Fruit fly (Drosophila melanogaster) whole organism, embryonic: Measurements from ENCODE around the gene CG5381.

ENCODE experiments used
- Atf3 ChIP-seq: fragments of 200-800 bp; sonication (Bioruptor generic); optimal IDR thresholded peaks from 3 replicates; lab custom pipeline; 2016; ENCODE audit warnings: missing biosample characterization, missing genetic modification characterization
- CG10267 ChIP-seq: fragments of 200-800 bp; sonication (Bioruptor generic); optimal IDR thresholded peaks from 2 replicates; lab custom pipeline; 2018; ENCODE audit warnings: missing biosample characterization, mild to moderate bottlenecking, missing genetic modification characterization, moderate library complexity
- CG12104 ChIP-seq: fragments of 200-800 bp; sonication (Bioruptor generic); optimal IDR thresholded peaks from 3 replicates; lab custom pipeline; 2016; ENCODE audit warnings: missing biosample characterization, missing genetic modification characterization
- CG12299 ChIP-seq: fragments of 200-800 bp; sonication (Bioruptor generic); optimal IDR thresholded peaks from 2 replicates; lab custom pipeline; 2018; ENCODE audit warnings: missing biosample characterization, mild to moderate bottlenecking, missing genetic modification characterization
- CG12659 ChIP-seq: fragments of 200-800 bp; sonication (Bioruptor generic); optimal IDR thresholded peaks from 3 replicates; lab custom pipeline; 2017; ENCODE audit warnings: mild to moderate bottlenecking, missing biosample characterization, missing genetic modification reagents, missing genetic modification characterization
- CG13624 ChIP-seq: fragments of 200-800 bp; sonication (Bioruptor generic); optimal IDR thresholded peaks from 2 replicates; lab custom pipeline; 2016; ENCODE audit warnings: missing biosample characterization, missing genetic modification characterization
- CG14014 ChIP-seq: fragments of 200-800 bp; sonication (Bioruptor generic); IDR thresholded peaks from 2 replicates; pipeline ENCODE4 v1.3.6; 2022; ENCODE audit warnings: missing biosample characterization, missing genetic modification characterization
- CG1602 ChIP-seq: fragments of 200-800 bp; sonication (Bioruptor generic); optimal IDR thresholded peaks from 3 replicates; lab custom pipeline; 2016; ENCODE audit warnings: missing biosample characterization, missing genetic modification characterization
- CG2120 ChIP-seq: fragments of 200-800 bp; sonication (Bioruptor generic); optimal IDR thresholded peaks from 3 replicates; lab custom pipeline; 2016; ENCODE audit warnings: missing biosample characterization, missing genetic modification characterization
- CG30431 ChIP-seq: fragments of 200-800 bp; sonication (Bioruptor generic); optimal IDR thresholded peaks from 2 replicates; lab custom pipeline; 2017; ENCODE audit warnings: missing biosample characterization, missing genetic modification characterization
- CG3995 ChIP-seq: fragments of 200-800 bp; sonication (Bioruptor generic); optimal IDR thresholded peaks from 3 replicates; lab custom pipeline; 2016; ENCODE audit warnings: missing biosample characterization, missing genetic modification characterization
- CG4707 ChIP-seq: fragments of 200-800 bp; sonication (Bioruptor generic); optimal IDR thresholded peaks from 2 replicates; lab custom pipeline; 2018; ENCODE audit warnings: missing biosample characterization, mild to moderate bottlenecking, missing genetic modification characterization, moderate library complexity
- CG6175 ChIP-seq: fragments of 200-800 bp; sonication (Bioruptor generic); IDR thresholded peaks from 3 replicates; pipeline ENCODE4 v1.3.6; 2022; ENCODE audit warnings: missing biosample characterization, missing genetic modification characterization
- CG7556 ChIP-seq: fragments of 200-800 bp; sonication (Bioruptor generic); optimal IDR thresholded peaks from 2 replicates; lab custom pipeline; 2017; ENCODE audit warnings: missing biosample characterization, mild to moderate bottlenecking, missing genetic modification characterization
- CG8924 ChIP-seq: fragments of 200-800 bp; optimal IDR thresholded peaks from 3 replicates; lab custom pipeline; 2019; ENCODE audit warnings: missing biosample characterization, mild to moderate bottlenecking, missing genetic modification characterization, moderate library complexity
- CG9215 ChIP-seq: fragments of 200-800 bp; sonication (Bioruptor generic); IDR thresholded peaks from 2 replicates; pipeline ENCODE4 v1.3.6; 2022; ENCODE audit warnings: missing biosample characterization, missing genetic modification characterization
- CG9609 ChIP-seq: fragments of 200-800 bp; sonication (Bioruptor generic); optimal IDR thresholded peaks from 3 replicates; lab custom pipeline; 2016; ENCODE audit warnings: missing biosample characterization, missing genetic modification characterization
- E2f2 ChIP-seq: fragments of 200-800 bp; sonication (Bioruptor generic); IDR thresholded peaks from 2 replicates; pipeline ENCODE4 v1.3.6; 2022; ENCODE audit warnings: missing biosample characterization, missing genetic modification characterization
- ERR ChIP-seq: fragments of 200-800 bp; sonication (Bioruptor generic); optimal IDR thresholded peaks from 2 replicates; lab custom pipeline; 2016; ENCODE audit warnings: missing biosample characterization, missing genetic modification characterization
- Ets97D ChIP-seq: fragments of 200-800 bp; sonication (Bioruptor generic); optimal IDR thresholded peaks from 3 replicates; lab custom pipeline; 2016; ENCODE audit warnings: missing biosample characterization, missing genetic modification characterization
- Fer2 ChIP-seq: fragments of 200-800 bp; sonication (Bioruptor generic); optimal IDR thresholded peaks from 2 replicates; lab custom pipeline; 2018; ENCODE audit warnings: missing biosample characterization, mild to moderate bottlenecking, missing genetic modification characterization, moderate library complexity
- H15 ChIP-seq: fragments of 200-800 bp; sonication (Bioruptor generic); IDR thresholded peaks from 3 replicates; pipeline ENCODE4 v1.3.6; 2022; ENCODE audit warnings: missing biosample characterization, missing genetic modification characterization
- H2.0 ChIP-seq: fragments of 200-800 bp; sonication (Bioruptor generic); IDR thresholded peaks from 2 replicates; pipeline ENCODE4 v1.3.6; 2022; ENCODE audit warnings: missing biosample characterization, missing genetic modification characterization
- HLHmδ ChIP-seq: fragments of 200-800 bp; sonication (Bioruptor generic); optimal IDR thresholded peaks from 2 replicates; lab custom pipeline; 2018; ENCODE audit warnings: missing biosample characterization, mild to moderate bottlenecking, missing genetic modification characterization, moderate library complexity
- Kr ChIP-seq: fragments of 200-800 bp; sonication (Bioruptor generic); optimal IDR thresholded peaks from 2 replicates; lab custom pipeline; 2017; ENCODE audit warnings: missing biosample characterization, mild to moderate bottlenecking, missing genetic modification characterization
- Mrtf ChIP-seq: fragments of 200-800 bp; sonication (Bioruptor generic); IDR thresholded peaks from 3 replicates; pipeline ENCODE4 v1.3.6; 2022; ENCODE audit warnings: missing biosample characterization, missing genetic modification characterization
- Myb ChIP-seq: fragments of 200-800 bp; sonication (Bioruptor generic); optimal IDR thresholded peaks from 2 replicates; lab custom pipeline; 2016; ENCODE audit warnings: missing biosample characterization, missing genetic modification characterization
- NC2α ChIP-seq: fragments of 200-800 bp; sonication (Bioruptor generic); optimal IDR thresholded peaks from 2 replicates; lab custom pipeline; 2016; ENCODE audit warnings: missing biosample characterization, missing genetic modification characterization
- NFAT ChIP-seq: fragments of 200-800 bp; sonication (Bioruptor generic); IDR thresholded peaks from 2 replicates; pipeline ENCODE4 v1.3.6; 2022; ENCODE audit warnings: missing biosample characterization, missing genetic modification characterization
- Rfx ChIP-seq: fragments of 200-800 bp; sonication (Bioruptor generic); IDR thresholded peaks from 2 replicates; pipeline ENCODE4 v1.3.6; 2022; ENCODE audit warnings: missing biosample characterization, missing genetic modification characterization
- Taf1 ChIP-seq: fragments of 200-800 bp; sonication (Bioruptor generic); IDR thresholded peaks from 2 replicates; pipeline ENCODE4 v1.3.6; 2022; ENCODE audit warnings: missing biosample characterization, missing genetic modification characterization
- Tbp ChIP-seq: fragments of >200 bp; optimal IDR thresholded peaks from 2 replicates; lab custom pipeline; 2018; ENCODE audit warnings: missing biosample characterization, missing genetic modification characterization
- abd-A ChIP-seq: fragments of 200-800 bp; sonication (Bioruptor generic); optimal IDR thresholded peaks from 3 replicates; lab custom pipeline; 2019; ENCODE audit warnings: missing biosample characterization, mild to moderate bottlenecking, missing genetic modification characterization, moderate library complexity
- az2 ChIP-seq: fragments of 200-800 bp; sonication (Bioruptor generic); optimal IDR thresholded peaks from 3 replicates; lab custom pipeline; 2016; ENCODE audit warnings: missing biosample characterization, missing genetic modification characterization
- cwo ChIP-seq: fragments of 200-800 bp; sonication (Bioruptor generic); optimal IDR thresholded peaks from 3 replicates; lab custom pipeline; 2017; ENCODE audit warnings: missing biosample characterization, missing genetic modification characterization, mild to moderate bottlenecking, moderate library complexity, missing genetic modification reagents
- ewg ChIP-seq: fragments of 200-800 bp; sonication (Bioruptor generic); optimal IDR thresholded peaks from 3 replicates; lab custom pipeline; 2017; ENCODE audit warnings: mild to moderate bottlenecking, missing biosample characterization, missing genetic modification reagents, missing genetic modification characterization
- gce ChIP-seq: fragments of 200-800 bp; sonication (Bioruptor generic); IDR thresholded peaks from 3 replicates; pipeline ENCODE4 v1.3.6; 2022; ENCODE audit warnings: missing biosample characterization, missing genetic modification characterization
- grn ChIP-seq: fragments of 200-800 bp; sonication (Bioruptor generic); optimal IDR thresholded peaks from 3 replicates; lab custom pipeline; 2017; ENCODE audit warnings: missing biosample characterization, missing genetic modification characterization
- gro ChIP-seq: fragments of 200-800 bp; sonication (Bioruptor generic); optimal IDR thresholded peaks from 2 replicates; lab custom pipeline; 2016; ENCODE audit warnings: missing biosample characterization, missing genetic modification characterization
- ind ChIP-seq: fragments of 200-800 bp; sonication (Bioruptor generic); optimal IDR thresholded peaks from 3 replicates; lab custom pipeline; 2016; ENCODE audit warnings: missing biosample characterization, missing genetic modification characterization
- lilli ChIP-seq: fragments of 200-800 bp; sonication (Bioruptor generic); optimal IDR thresholded peaks from 3 replicates; lab custom pipeline; 2016; ENCODE audit warnings: missing biosample characterization, missing genetic modification characterization
- nerfin-1 ChIP-seq: fragments of 200-800 bp; sonication (Bioruptor generic); optimal IDR thresholded peaks from 3 replicates; lab custom pipeline; 2019; ENCODE audit warnings: missing biosample characterization, mild to moderate bottlenecking, missing genetic modification characterization, moderate library complexity
- pfk ChIP-seq: fragments of 200-800 bp; sonication (Bioruptor generic); optimal IDR thresholded peaks from 2 replicates; lab custom pipeline; 2018; ENCODE audit warnings: missing biosample characterization, mild to moderate bottlenecking, missing genetic modification characterization, moderate library complexity
- sc ChIP-seq, 3 experiments: fragments of >200 bp in 2 of 3; fragments of 200-800 bp in 1 of 3; sonication (Bioruptor generic) in 1 of 3; optimal IDR thresholded peaks; 2 replicates in 2 of 3; 3 replicates in 1 of 3; lab custom pipeline; 2017; ENCODE audit warnings: mild to moderate bottlenecking in 1 of 3, missing biosample characterization in 1 of 3, missing genetic modification characterization in 1 of 3, missing genetic modification reagents in 1 of 3
- seq ChIP-seq: fragments of 200-800 bp; sonication (Bioruptor generic); IDR thresholded peaks from 2 replicates; pipeline ENCODE4 v1.3.6; 2022; ENCODE audit warnings: missing biosample characterization, missing genetic modification characterization
- stwl ChIP-seq: fragments of 200-800 bp; sonication (Bioruptor generic); optimal IDR thresholded peaks from 3 replicates; lab custom pipeline; 2018; ENCODE audit warnings: missing biosample characterization, mild to moderate bottlenecking, missing genetic modification characterization, moderate library complexity
- tup ChIP-seq: fragments of 200-800 bp; sonication (Bioruptor generic); optimal IDR thresholded peaks from 2 replicates; lab custom pipeline; 2016; ENCODE audit warnings: missing biosample characterization, mild to moderate bottlenecking, missing genetic modification characterization, moderate library complexity
- unpg ChIP-seq: fragments of 200-800 bp; sonication (Bioruptor generic); optimal IDR thresholded peaks from 3 replicates; lab custom pipeline; 2018; ENCODE audit warnings: missing biosample characterization, mild to moderate bottlenecking, missing genetic modification characterization, moderate library complexity

Gene CG5381

DNA sequence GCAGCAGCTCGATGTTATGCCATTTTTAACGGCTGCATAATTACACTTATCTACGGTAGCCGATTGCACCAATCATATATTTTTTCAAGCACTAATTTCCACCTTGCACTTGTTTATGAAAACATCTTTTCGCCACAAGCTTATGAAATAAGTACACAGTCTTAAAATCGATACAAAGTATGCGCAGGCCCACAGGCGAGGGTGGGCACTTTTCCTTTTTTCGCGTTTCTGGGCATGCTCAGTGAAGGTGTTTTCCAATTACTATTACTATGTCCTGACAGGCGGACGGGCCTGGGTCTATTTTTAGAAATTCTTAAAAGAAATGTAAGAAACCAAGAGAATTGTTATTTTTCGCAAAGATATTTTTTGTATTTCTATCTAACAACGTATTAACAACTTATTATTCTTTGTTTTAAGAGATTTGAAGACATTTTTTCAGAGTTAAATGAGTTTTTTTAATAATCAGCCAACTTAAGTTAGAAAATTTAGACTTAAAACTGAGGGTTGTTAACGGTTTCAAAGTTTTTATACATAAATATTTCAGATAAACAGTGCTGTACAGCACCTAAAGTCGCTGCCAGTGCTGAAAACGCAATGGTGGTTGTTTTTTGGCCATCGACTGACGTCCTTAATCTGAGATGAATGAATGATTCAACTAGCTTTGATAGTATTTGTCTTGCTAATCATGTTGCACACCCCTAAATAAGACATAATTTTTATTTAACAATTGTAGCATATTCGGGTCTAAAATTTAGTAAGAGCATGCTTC is 12.1 kb downstream of the CG5381 start, which contains the start of gene Cdk5alpha (continued):
- no peak for TF ChIP-seq tup (GFP tag; lab: Kevin White, UChicago)
- TF ChIP-seq NFAT (GFP tag; lab: Robert Waterston, UW), result no peak
- no peak for TF ChIP-seq CG6175 (GFP tag; lab: Robert Waterston, UW)
- TF ChIP-seq unpg (GFP tag; lab: Kevin White, UChicago), result no peak
- TF ChIP-seq CG12659 (GFP tag; lab: Kevin White, UChicago), result no peak
- TF ChIP-seq grn (GFP tag; lab: Kevin White, UChicago), result peak; percentile 24
- TF ChIP-seq ERR, result no peak
- TF ChIP-seq ewg (GFP tag; lab: Kevin White, UChicago), result peak; percentile 95
- TF ChIP-seq CG9215 (GFP tag; lab: Robert Waterston, UW), result no peak
- TF ChIP-seq lilli, result peak; percentile 24
- no peak for TF ChIP-seq H15 (GFP tag; lab: Robert Waterston, UW)
- no peak for TF ChIP-seq CG1602 (GFP tag; lab: Kevin White, UChicago)
- no peak for TF ChIP-seq ind (GFP tag; lab: Kevin White, UChicago)
- peak; percentile 98 for TF ChIP-seq stwl (tag; lab: Kevin White, UChicago)
- no peak for TF ChIP-seq CG30431
- TF ChIP-seq HLHmδ (GFP tag; lab: Kevin White, UChicago), result no peak
- peak; percentile 41 for TF ChIP-seq Myb (GFP tag; lab: Kevin White, UChicago)
- no peak for TF ChIP-seq E2f2 (GFP tag; lab: Robert Waterston, UW)
- no peak for TF ChIP-seq Taf1 (GFP tag; lab: Robert Waterston, UW)
- TF ChIP-seq nerfin-1 (tag; lab: Kevin White, UChicago), result peak; percentile 22
- peak; percentile 3 for TF ChIP-seq CG13624 (GFP tag; lab: Kevin White, UChicago)
- peak; percentile 92 for TF ChIP-seq CG10267 (tag; lab: Kevin White, UChicago)
- TF ChIP-seq CG4707 (GFP tag; lab: Kevin White, UChicago), result no peak
- TF ChIP-seq CG12299 (tag; lab: Kevin White, UChicago), result no peak

DNA sequence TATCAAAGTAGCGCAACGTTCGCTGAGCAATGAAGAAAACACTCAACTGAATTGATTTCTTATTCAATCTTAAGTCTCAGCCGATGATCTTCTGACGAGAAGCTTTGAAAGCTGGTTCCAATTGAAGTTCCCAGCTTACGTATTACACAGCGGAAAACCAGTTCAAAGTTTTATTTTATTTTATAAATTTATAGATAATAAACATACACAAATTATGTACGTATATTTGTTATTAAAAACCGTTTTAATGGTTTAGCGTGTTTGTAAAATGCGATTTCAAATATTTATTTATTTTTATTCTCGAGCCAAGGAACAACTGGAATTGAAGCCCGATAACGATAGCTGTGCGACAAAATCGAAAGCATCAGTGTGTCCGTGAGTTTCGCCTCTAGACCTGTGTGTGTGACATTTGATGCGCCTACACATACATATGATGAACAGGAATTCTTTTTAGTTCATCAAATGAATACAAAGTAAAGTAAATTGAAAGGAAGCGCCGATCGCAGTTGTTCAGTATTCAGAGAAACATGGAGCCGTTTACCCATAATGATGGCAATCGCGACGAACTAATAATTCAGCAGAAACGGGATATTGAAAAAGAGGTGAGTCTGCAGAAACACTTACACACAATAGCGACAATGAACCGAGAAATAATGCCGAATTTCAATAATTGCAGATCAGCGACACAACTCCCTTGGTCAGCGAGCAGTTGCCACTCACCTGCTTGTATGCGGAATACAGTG is 16.2 kb downstream of the CG5381 start, which contains the start of the genes CG5390 and CG4968:
Gene CG5390, minus strand, starts transcription at position 77 of the 743 bp plus-strand sequence.
Gene CG4968, plus strand, starts transcription at position 405 of the 743 bp plus-strand sequence.
- no peak; the same call in 2 of the 3 replicates for TF ChIP-seq Mrtf (GFP tag; lab: Robert Waterston, UW)
- TF ChIP-seq cwo (GFP tag; lab: Kevin White, UChicago), result no peak
- peak; percentile 75 for TF ChIP-seq CG2120 (GFP tag; lab: Kevin White, UChicago)
- no peak for TF ChIP-seq CG9609 (GFP tag; lab: Kevin White, UChicago)
- 0 out of 2 replicates have a peak, but pooled peaks have one; percentile 34 for TF ChIP-seq seq (GFP tag; lab: Robert Waterston, UW)
- peak; percentile 71 for TF ChIP-seq CG7556
- TF ChIP-seq CG3995 (GFP tag; lab: Kevin White, UChicago), result peak; percentile 35
- TF ChIP-seq pfk (GFP tag; lab: Kevin White, UChicago), result peak; percentile 94
- no peak for TF ChIP-seq gro (GFP tag; lab: Kevin White, UChicago)
- no peak for TF ChIP-seq abd-A
- TF ChIP-seq CG8924, result peak; percentile 81
- TF ChIP-seq Ets97D, result peak; percentile 77
- TF ChIP-seq Kr (GFP tag; lab: Kevin White, UChicago), result no peak
- peak; percentile 39 for TF ChIP-seq CG12104 (GFP tag; lab: Kevin White, UChicago)
- peak; percentile 54 for TF ChIP-seq az2 (GFP tag; lab: Kevin White, UChicago)
- no peak for TF ChIP-seq Tbp
- peak; percentile 72 for TF ChIP-seq Rfx (GFP tag; lab: Robert Waterston, UW)
- TF ChIP-seq Fer2 (tag; lab: Kevin White, UChicago), result peak; percentile 59
- peak; percentile 53; the same call in 1 of the 3 replicates for TF ChIP-seq gce (GFP tag; lab: Robert Waterston, UW)
- TF ChIP-seq sc (optimal IDR thresholded peaks at IDR 0.05; lab: Kevin White, UChicago), result no peak
- peak; percentile 28 for TF ChIP-seq sc (GFP tag; optimal IDR thresholded peaks at IDR 0.05; lab: Kevin White, UChicago)
- peak; percentile 64 for TF ChIP-seq H2.0 (GFP tag; lab: Robert Waterston, UW)
- TF ChIP-seq Atf3 (GFP tag; lab: Kevin White, UChicago), result no peak
- TF ChIP-seq NC2α, result no peak
- peak; percentile 73; the same call in 1 of the 2 replicates for TF ChIP-seq CG14014 (GFP tag; lab: Robert Waterston, UW)
